Worm (Caenorhabditis elegans) whole organism, midembryonic: ENCODE measurements around the gene scl-10.
A peak's percentile ranks its signal among the peaks of the same experiment; 100 is the strongest.

ENCODE experiments used
- T22C8.4 ChIP-seq: fragments of 200-800 bp; sonication (Bioruptor generic); IDR thresholded peaks from 2 replicates; pipeline ENCODE4 v1.3.6; 2022; ENCODE audit warnings: missing genetic modification characterization, missing compliant biosample characterization
- cog-1 ChIP-seq: sonication (generic microtip); optimal IDR thresholded peaks from 2 replicates; lab custom pipeline; 2016; ENCODE audit warnings: missing genetic modification characterization, missing compliant biosample characterization
- flt-1 ChIP-seq: fragments of 200-800 bp; sonication (Bioruptor generic); IDR thresholded peaks from 2 replicates; pipeline ENCODE4 v1.3.6; 2022; ENCODE audit warnings: missing genetic modification characterization, missing compliant biosample characterization
- klf-2 ChIP-seq: fragments of 200-800 bp; sonication (Bioruptor generic); conservative IDR thresholded peaks from 2 replicates; pipeline ENCODE4 v1.3.6; 2022; ENCODE audit warnings: missing genetic modification reagents, missing genetic modification characterization, missing compliant biosample characterization
- med-1 ChIP-seq: sonication (generic microtip); optimal IDR thresholded peaks from 2 replicates; lab custom pipeline; 2017; ENCODE audit warnings: missing genetic modification characterization, mild to moderate bottlenecking, missing compliant biosample characterization, antibody characterized with exemption, missing genetic modification reagents; ENCODE audit not compliant: insufficient read depth
- ref-1 ChIP-seq: fragments of 200-800 bp; sonication (Bioruptor generic); conservative IDR thresholded peaks from 2 replicates; pipeline ENCODE4 v1.3.6; 2022; ENCODE audit warnings: missing genetic modification reagents, missing genetic modification characterization, missing compliant biosample characterization
- tab-1 ChIP-seq: fragments of 200-800 bp; sonication (Bioruptor generic); IDR thresholded peaks from 2 replicates; pipeline ENCODE4 v1.3.6; 2022; ENCODE audit warnings: missing genetic modification characterization, missing compliant biosample characterization
- ztf-23 ChIP-seq: fragments of 200-800 bp; sonication (Bioruptor generic); IDR thresholded peaks from 2 replicates; pipeline ENCODE4 v1.3.6; 2022; ENCODE audit warnings: missing genetic modification reagents, missing genetic modification characterization, missing compliant biosample characterization
- ztf-29 ChIP-seq: fragments of 200-800 bp; sonication (Bioruptor generic); IDR thresholded peaks from 2 replicates; pipeline ENCODE4 v1.3.6; 2022; ENCODE audit warnings: missing genetic modification reagents, missing genetic modification characterization, missing compliant biosample characterization

Gene scl-10

ce11 chrIV:13033516-13033915, 14.7 kb upstream of the scl-10 start:
- no peak for TF ChIP-seq T22C8.4 (GFP tag; lab: Robert Waterston, UW)
- no peak for TF ChIP-seq ztf-23 (GFP tag; lab: Robert Waterston, UW)
- no peak for TF ChIP-seq klf-2
- no peak for TF ChIP-seq med-1 (GFP tag; lab: Kevin White, UChicago)
- no peak for TF ChIP-seq flt-1 (GFP tag; lab: Robert Waterston, UW)
- TF ChIP-seq ztf-29 (GFP tag; lab: Robert Waterston, UW), result no peak
- TF ChIP-seq tab-1 (GFP tag; lab: Robert Waterston, UW), result no peak
- no peak for TF ChIP-seq cog-1 (tag; lab: Kevin White, UChicago)
- no peak for TF ChIP-seq ref-1

- no peak for TF ChIP-seq flt-1 (GFP tag; lab: Robert Waterston, UW)
- TF ChIP-seq ztf-23 (GFP tag; lab: Robert Waterston, UW), result no peak
- no peak for TF ChIP-seq med-1 (GFP tag; lab: Kevin White, UChicago)
- TF ChIP-seq klf-2, result no peak
- no peak for TF ChIP-seq ztf-29 (GFP tag; lab: Robert Waterston, UW)
- no peak for TF ChIP-seq ref-1
Measured at ce11 chrIV:13035302-13035701, 13.0 kb upstream of the scl-10 start.

ce11 chrIV:13036835-13037234, 11.4 kb upstream of the scl-10 start:
- no peak for TF ChIP-seq ref-1
- peak; percentile 32; the same call in 1 of the 2 replicates for TF ChIP-seq flt-1 (GFP tag; lab: Robert Waterston, UW)
- no peak for TF ChIP-seq T22C8.4 (GFP tag; lab: Robert Waterston, UW)
- no peak for TF ChIP-seq cog-1 (tag; lab: Kevin White, UChicago)

ce11 chrIV:13038888-13039287, 9.4 kb upstream of the scl-10 start, which contains the start of gene F49E11.2:
Gene F49E11.2 (minus strand): TSS chrIV:13038988.
- TF ChIP-seq tab-1 (GFP tag; lab: Robert Waterston, UW) (no peak), med-1 (GFP tag; lab: Kevin White, UChicago) (no peak), ref-1 (no peak), klf-2 (no peak), ztf-29 (GFP tag; lab: Robert Waterston, UW) (no peak), flt-1 (GFP tag; lab: Robert Waterston, UW) (no peak), ztf-23 (GFP tag; lab: Robert Waterston, UW) (no peak), cog-1 (tag; lab: Kevin White, UChicago) (no peak), T22C8.4 (GFP tag; lab: Robert Waterston, UW) (no peak)

ce11 chrIV:13041486-13041885, 6.8 kb upstream of the scl-10 start:
- TF ChIP-seq cog-1 (tag; lab: Kevin White, UChicago), result no peak
- no peak for TF ChIP-seq ztf-23 (GFP tag; lab: Robert Waterston, UW)
- no peak for TF ChIP-seq klf-2
- no peak for TF ChIP-seq tab-1 (GFP tag; lab: Robert Waterston, UW)
- TF ChIP-seq ref-1, result no peak
- TF ChIP-seq T22C8.4 (GFP tag; lab: Robert Waterston, UW), result no peak
- no peak for TF ChIP-seq flt-1 (GFP tag; lab: Robert Waterston, UW)
- no peak for TF ChIP-seq ztf-29 (GFP tag; lab: Robert Waterston, UW)
- no peak for TF ChIP-seq med-1 (GFP tag; lab: Kevin White, UChicago)

ce11 chrIV:13042091-13042490, 6.2 kb upstream of the scl-10 start, which contains the start of gene amt-2:
Gene amt-2 (plus strand): TSS chrIV:13042391.
- TF ChIP-seq flt-1 (GFP tag; lab: Robert Waterston, UW) (no peak), med-1 (GFP tag; lab: Kevin White, UChicago) (no peak), klf-2 (no peak), T22C8.4 (GFP tag; lab: Robert Waterston, UW) (no peak)

- no peak for TF ChIP-seq ztf-23 (GFP tag; lab: Robert Waterston, UW)
- no peak for TF ChIP-seq ztf-29 (GFP tag; lab: Robert Waterston, UW)
- no peak for TF ChIP-seq T22C8.4 (GFP tag; lab: Robert Waterston, UW)
- no peak for TF ChIP-seq klf-2
- TF ChIP-seq cog-1 (tag; lab: Kevin White, UChicago), result no peak
- no peak for TF ChIP-seq ref-1
- TF ChIP-seq tab-1 (GFP tag; lab: Robert Waterston, UW), result no peak
- no peak for TF ChIP-seq flt-1 (GFP tag; lab: Robert Waterston, UW)
- no peak for TF ChIP-seq med-1 (GFP tag; lab: Kevin White, UChicago)
Measured at ce11 chrIV:13044980-13045379, 3.3 kb upstream of the scl-10 start.

ce11 chrIV:13046848-13047247, 1.4 kb upstream of the scl-10 start, which contains the start of gene scl-9:
Gene scl-9 (plus strand): TSS chrIV:13047148.
- TF ChIP-seq ztf-23 (GFP tag; lab: Robert Waterston, UW) (no peak), tab-1 (GFP tag; lab: Robert Waterston, UW) (no peak), ref-1 (no peak), klf-2 (no peak), flt-1 (GFP tag; lab: Robert Waterston, UW) (no peak), ztf-29 (GFP tag; lab: Robert Waterston, UW) (no peak)

- TF ChIP-seq T22C8.4 (GFP tag; lab: Robert Waterston, UW) (no peak), cog-1 (tag; lab: Kevin White, UChicago) (no peak), tab-1 (GFP tag; lab: Robert Waterston, UW) (no peak), flt-1 (GFP tag; lab: Robert Waterston, UW) (no peak), klf-2 (no peak), med-1 (GFP tag; lab: Kevin White, UChicago) (no peak), ztf-29 (GFP tag; lab: Robert Waterston, UW) (no peak), ref-1 (no peak), ztf-23 (GFP tag; lab: Robert Waterston, UW) (no peak)
Measured at ce11 chrIV:13051073-13051472, 2.8 kb downstream of the scl-10 start, which contains the start of gene scl-11. Gene scl-11 (plus strand): TSS chrIV:13051373.

ce11 chrIV:13052568-13052967, 4.3 kb downstream of the scl-10 start, which contains the start of gene F49E11.7:
Gene F49E11.7 (plus strand): TSS chrIV:13052868.
- no peak for TF ChIP-seq ref-1
- TF ChIP-seq flt-1 (GFP tag; lab: Robert Waterston, UW), result no peak
- TF ChIP-seq T22C8.4 (GFP tag; lab: Robert Waterston, UW), result no peak
- TF ChIP-seq klf-2, result no peak
- TF ChIP-seq ztf-29 (GFP tag; lab: Robert Waterston, UW), result no peak
- TF ChIP-seq med-1 (GFP tag; lab: Kevin White, UChicago), result no peak
